Comparison of ENCODE assay signal across 1 fruit fly cellular context in genomic region chrX:11454189-11454882, dm6.
TF ChIP-seq lines count a peak whose summit lies in the region.

TSS of gene Evi5 (minus strand) at chrX:11454386.
TSS of gene HP5 (plus strand) at chrX:11454786.

TF ChIP-seq in whole organism, embryonic, 481 proteins besides CTCF, POLR2A, EP300 and RAD21 (continued from another document):
- TF ChIP-seq prd (optimal IDR thresholded peaks at IDR 0.05; lab: Kevin White, UChicago) (no peak), prd (GFP tag; IDR thresholded peaks at IDR 0.05; lab: Robert Waterston, UW) (peak; percentile 80), MESR4 (GFP tag; optimal IDR thresholded peaks at IDR 0.05; lab: Kevin White, UChicago) (peak; percentile 63), hkb (optimal IDR thresholded peaks at IDR 0.05; lab: Kevin White, UChicago) (no peak), hkb (GFP tag; IDR thresholded peaks at IDR 0.05; lab: Robert Waterston, UW) (no peak), ro (GFP tag; IDR thresholded peaks at IDR 0.05; lab: Robert Waterston, UW) (no peak), luna (GFP tag; optimal IDR thresholded peaks at IDR 0.05; lab: Kevin White, UChicago) (peak; percentile 6), CG3407 (GFP tag; optimal IDR thresholded peaks at IDR 0.05; lab: Kevin White, UChicago) (no peak), Atf6 (GFP tag; IDR thresholded peaks at IDR 0.05; lab: Robert Waterston, UW) (peak; percentile 49; the same call in 1 of the 2 replicates), gcm (GFP tag; optimal IDR thresholded peaks at IDR 0.05; lab: Kevin White, UChicago) (no peak), CG14667 (GFP tag; IDR thresholded peaks at IDR 0.05; lab: Robert Waterston, UW) (0 out of 2 replicates have a peak, but pooled peaks have one; percentile 25), aop (GFP tag; IDR thresholded peaks at IDR 0.05; lab: Robert Waterston, UW) (0 out of 2 replicates have a peak, but pooled peaks have one; percentile 9), CG12155 (GFP tag; optimal IDR thresholded peaks at IDR 0.05; lab: Kevin White, UChicago) (peak; percentile 44), CG12299 (tag; optimal IDR thresholded peaks at IDR 0.05; lab: Kevin White, UChicago) (peak; percentile 24), fd102C (GFP tag; optimal IDR thresholded peaks at IDR 0.05; lab: Kevin White, UChicago) (no peak), CrebB (tag; optimal IDR thresholded peaks at IDR 0.05; lab: Kevin White, UChicago) (no peak), CoRest (tag; optimal IDR thresholded peaks at IDR 0.05; lab: Kevin White, UChicago) (peak; percentile 67), Dfd (GFP tag; optimal IDR thresholded peaks at IDR 0.05; lab: Kevin White, UChicago) (no peak), MTF-1 (GFP tag; optimal IDR thresholded peaks at IDR 0.05; lab: Kevin White, UChicago; ENCODE audit: borderline replicate concordance) (no peak), ase (GFP tag; IDR thresholded peaks at IDR 0.05; lab: Robert Waterston, UW) (peak; percentile 53; the same call in 1 of the 3 replicates), disco-r (GFP tag; optimal IDR thresholded peaks at IDR 0.05; lab: Kevin White, UChicago) (no peak), nom (GFP tag; optimal IDR thresholded peaks at IDR 0.05; lab: Kevin White, UChicago) (peak; percentile 60), br (optimal IDR thresholded peaks at IDR 0.05; lab: Kevin White, UChicago) (no peak), CG12236 (GFP tag; optimal IDR thresholded peaks at IDR 0.05; lab: Kevin White, UChicago) (no peak), CG10462 (GFP tag; optimal IDR thresholded peaks at IDR 0.05; lab: Kevin White, UChicago) (no peak), lab (GFP tag; optimal IDR thresholded peaks at IDR 0.05; lab: Kevin White, UChicago) (peak; percentile 36), pan (optimal IDR thresholded peaks at IDR 0.05; lab: Kevin White, UChicago) (no peak), pan (GFP tag; optimal IDR thresholded peaks at IDR 0.05 in 1 of 2, IDR thresholded peaks at IDR 0.05 in 1 of 2) (peak in 1 of 2 experiments; percentile 16), CG17328 (GFP tag; IDR thresholded peaks at IDR 0.05; lab: Robert Waterston, UW) (peak; percentile 41; the same call in 1 of the 2 replicates), CG9932 (GFP tag; IDR thresholded peaks at IDR 0.05; lab: Robert Waterston, UW) (peak; percentile 83), dan (GFP tag; IDR thresholded peaks at IDR 0.05; lab: Robert Waterston, UW) (no peak), chinmo (GFP tag; IDR thresholded peaks at IDR 0.05; lab: Robert Waterston, UW; ENCODE audit: partially characterized antibody) (0 out of 4 replicates have a peak, but pooled peaks have one; percentile 49), CG8281 (tag; optimal IDR thresholded peaks at IDR 0.05; lab: Kevin White, UChicago) (peak; percentile 9), CG3065 (GFP tag; optimal IDR thresholded peaks at IDR 0.05; lab: Kevin White, UChicago) (no peak), kni (GFP tag; optimal IDR thresholded peaks at IDR 0.05; lab: Kevin White, UChicago) (no peak), btn (GFP tag; optimal IDR thresholded peaks at IDR 0.05; lab: Kevin White, UChicago) (no peak)
TF ChIP-seq in whole organism, embryonic: peak in this region for 248.
